Fruit fly (Drosophila melanogaster): ENCODE results near the gene CG13056.

DNA sequence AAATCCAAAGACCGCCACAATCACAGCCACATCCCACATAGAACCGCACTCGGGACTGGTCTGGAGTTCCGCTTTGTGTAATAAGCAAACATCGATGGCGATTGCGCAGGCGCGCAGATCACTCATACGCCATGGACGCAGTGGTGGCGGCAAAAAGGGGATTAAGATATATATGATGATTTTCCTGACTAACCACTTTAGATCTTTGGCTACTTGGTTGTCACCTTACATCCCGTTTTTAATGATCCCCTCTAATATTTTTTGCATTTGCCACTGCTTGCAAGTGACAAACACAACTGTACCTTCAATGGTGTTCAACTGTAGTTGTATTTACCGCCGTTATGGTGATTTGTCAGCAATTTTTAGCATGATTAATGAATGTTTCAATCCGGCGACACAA, 23.1 kb upstream of the CG13056 start:
- TF ChIP-seq CTCF (optimal IDR thresholded peaks at IDR 0.05) = no peak
- TF ChIP-seq CG8478 (optimal IDR thresholded peaks at IDR 0.05) = no peak
